Worm (Caenorhabditis elegans) whole organism, L2 larva: ENCODE data around the gene col-170.

Experiments
- elt-3 ChIP-seq: sonication (generic microtip); optimal IDR thresholded peaks from 2 replicates; lab custom pipeline; 2017; ENCODE audit warnings: missing biosample characterization, missing genetic modification characterization
- lsy-2 ChIP-seq, 2 experiments: fragments of 150-350 bp in 1 of 2; sonication (generic microtip) in 1 of 2; optimal IDR thresholded peaks; 2 replicates each; lab custom pipeline; 2014 to 2017; ENCODE audit warnings: missing biosample characterization in 2 of 2, missing genetic modification characterization in 2 of 2
- nhr-12 ChIP-seq: fragments of 150-350 bp; optimal IDR thresholded peaks from 2 replicates; lab custom pipeline; 2014; ENCODE audit warnings: missing biosample characterization, missing genetic modification characterization
- nhr-237 ChIP-seq: fragments of 150-350 bp; optimal IDR thresholded peaks from 2 replicates; lab custom pipeline; 2014; ENCODE audit warnings: missing biosample characterization, missing genetic modification characterization
- nhr-25 ChIP-seq: fragments of 150-350 bp; sonication (generic microtip); optimal IDR thresholded peaks from 3 replicates; lab custom pipeline; 2014; ENCODE audit warnings: missing biosample characterization, missing genetic modification characterization
- ztf-11 ChIP-seq: sonication (generic microtip); optimal IDR thresholded peaks from 2 replicates; lab custom pipeline; 2017; ENCODE audit warnings: missing biosample characterization, missing genetic modification characterization

- TF ChIP-seq lsy-2 (tag; optimal IDR thresholded peaks at IDR 0.05; lab: Kevin White, UChicago) = no peak
- TF ChIP-seq nhr-25 (tag; lab: Kevin White, UChicago) = no peak
- no peak for TF ChIP-seq nhr-237 (tag; lab: Kevin White, UChicago)
- TF ChIP-seq ztf-11 (tag; lab: Kevin White, UChicago) = no peak
- no peak for TF ChIP-seq elt-3 (tag; lab: Kevin White, UChicago)
- TF ChIP-seq nhr-12 (tag; lab: Kevin White, UChicago) = no peak
These were observed 38.7 kb upstream of the col-170 start, which contains the start of gene mom-1 for ce11 chrX:6292812-6293211.
